Fruit fly (Drosophila melanogaster) whole organism, adult: ENCODE measurements around the gene CG10948.

Experiments used
- CG11617 ChIP-seq: fragments of 200-800 bp; sonication (Bioruptor generic); optimal IDR thresholded peaks from 2 replicates; lab custom pipeline; 2017; ENCODE audit warnings: mild to moderate bottlenecking, missing biosample characterization, missing genetic modification reagents, missing genetic modification characterization
- CG12768 ChIP-seq: fragments of 200-800 bp; sonication (Bioruptor generic); optimal IDR thresholded peaks from 2 replicates; lab custom pipeline; 2017; ENCODE audit warnings: missing biosample characterization, missing genetic modification characterization, mild to moderate bottlenecking, moderate library complexity, missing genetic modification reagents
- CG14711 ChIP-seq: fragments of 200-800 bp; sonication (Bioruptor generic); optimal IDR thresholded peaks from 2 replicates; lab custom pipeline; 2018; ENCODE audit warnings: missing biosample characterization, mild to moderate bottlenecking, missing genetic modification characterization, moderate library complexity
- CG1620 ChIP-seq: fragments of 200-800 bp; sonication (Bioruptor generic); optimal IDR thresholded peaks from 2 replicates; lab custom pipeline; 2016; ENCODE audit warnings: missing biosample characterization, missing genetic modification characterization
- CG33017 ChIP-seq: fragments of 200-800 bp; sonication (Bioruptor generic); optimal IDR thresholded peaks from 2 replicates; lab custom pipeline; 2018; ENCODE audit warnings: missing biosample characterization, mild to moderate bottlenecking, missing genetic modification characterization, moderate library complexity
- CG5204 ChIP-seq: fragments of 200-800 bp; sonication (Bioruptor generic); optimal IDR thresholded peaks from 2 replicates; lab custom pipeline; 2016; ENCODE audit warnings: missing biosample characterization, missing genetic modification characterization
- CG7045 ChIP-seq: fragments of 200-800 bp; sonication (Bioruptor generic); optimal IDR thresholded peaks from 2 replicates; lab custom pipeline; 2017; ENCODE audit warnings: missing biosample characterization, mild to moderate bottlenecking, missing genetic modification characterization
- CG7101 ChIP-seq: fragments of 200-800 bp; sonication (Bioruptor generic); optimal IDR thresholded peaks from 2 replicates; lab custom pipeline; 2018; ENCODE audit warnings: missing biosample characterization, mild to moderate bottlenecking, missing genetic modification characterization, moderate library complexity
- Clk ChIP-seq: fragments of 200-800 bp; sonication (Bioruptor generic); optimal IDR thresholded peaks from 2 replicates; lab custom pipeline; 2017; ENCODE audit warnings: missing biosample characterization, missing genetic modification characterization
- Crg-1 ChIP-seq: fragments of 200-800 bp; sonication (Bioruptor generic); optimal IDR thresholded peaks from 2 replicates; lab custom pipeline; 2016; ENCODE audit warnings: missing biosample characterization, missing genetic modification characterization
- Hr96 ChIP-seq: fragments of 200-800 bp; sonication (Bioruptor generic); optimal IDR thresholded peaks from 2 replicates; lab custom pipeline; 2016; ENCODE audit warnings: missing biosample characterization, missing genetic modification characterization
- Mnt ChIP-seq: fragments of 200-800 bp; sonication (Bioruptor generic); optimal IDR thresholded peaks from 2 replicates; lab custom pipeline; 2016; ENCODE audit warnings: missing biosample characterization, mild to moderate bottlenecking, missing genetic modification characterization
- bab1 ChIP-seq: fragments of 200-800 bp; sonication (Bioruptor generic); optimal IDR thresholded peaks from 3 replicates; lab custom pipeline; 2019; ENCODE audit warnings: missing biosample characterization, mild to moderate bottlenecking, missing genetic modification characterization, moderate library complexity
- cic ChIP-seq: fragments of 200-800 bp; sonication (Bioruptor generic); optimal IDR thresholded peaks from 2 replicates; lab custom pipeline; 2017; ENCODE audit warnings: missing biosample characterization, mild to moderate bottlenecking, missing genetic modification characterization, moderate library complexity
- cnc ChIP-seq, 2 experiments: fragments of >200 bp; optimal IDR thresholded peaks; 2 replicates each; lab custom pipeline; 2017
- kay ChIP-seq: fragments of 200-800 bp; sonication (Bioruptor generic); peaks from one replicate; lab custom pipeline; 2016; ENCODE audit warnings: missing biosample characterization, missing genetic modification characterization, borderline replicate concordance
- ovo ChIP-seq: fragments of 200-800 bp; sonication (Bioruptor generic); optimal IDR thresholded peaks from 2 replicates; lab custom pipeline; 2016; ENCODE audit warnings: missing biosample characterization, missing genetic modification characterization
- pad ChIP-seq: fragments of 200-800 bp; sonication (Bioruptor generic); optimal IDR thresholded peaks from 3 replicates; lab custom pipeline; 2017; ENCODE audit warnings: missing biosample characterization, missing genetic modification characterization, mild to moderate bottlenecking, moderate library complexity, missing genetic modification reagents
- tj ChIP-seq: fragments of 200-800 bp; sonication (Bioruptor generic); optimal IDR thresholded peaks from 3 replicates; lab custom pipeline; 2017; ENCODE audit warnings: missing biosample characterization, mild to moderate bottlenecking, missing genetic modification characterization, moderate library complexity
- toe ChIP-seq: fragments of 200-800 bp; sonication (Bioruptor generic); optimal IDR thresholded peaks from 2 replicates; lab custom pipeline; 2016; ENCODE audit warnings: missing biosample characterization, missing genetic modification characterization

The CG10948 gene

dm6 chr3L:12805660-12806289 is 44.1 kb downstream of the CG10948 start, which contains the start of gene Sap130:
Gene Sap130 (plus strand): TSS chr3L:12805902.
- TF ChIP-seq CG14711 (tag; lab: Kevin White, UChicago): no peak
- TF ChIP-seq ovo (GFP tag; lab: Kevin White, UChicago): no peak
- no peak for TF ChIP-seq CG5204
- no peak for TF ChIP-seq CG1620 (GFP tag; lab: Kevin White, UChicago)

dm6 chr3L:12804730-12805170 is 45.2 kb downstream of the CG10948 start, which contains the start of gene Atg1:
Gene Atg1 (minus strand): TSS chr3L:12805116.
- TF ChIP-seq CG7045 (no peak), cic (GFP tag; lab: Kevin White, UChicago) (peak; percentile 56), CG11617 (peak; percentile 16), kay (GFP tag; lab: Kevin White, UChicago) (no peak), ovo (GFP tag; lab: Kevin White, UChicago) (no peak), pad (GFP tag; lab: Kevin White, UChicago) (peak; percentile 74), bab1 (GFP tag; lab: Kevin White, UChicago) (peak; percentile 60), CG12768 (GFP tag; lab: Kevin White, UChicago) (peak; percentile 36), CG5204 (no peak), CG33017 (no peak), Clk (GFP tag; lab: Kevin White, UChicago) (no peak), CG14711 (tag; lab: Kevin White, UChicago) (no peak), Mnt (peak; percentile 38), Crg-1 (GFP tag; lab: Kevin White, UChicago) (no peak), cnc (optimal IDR thresholded peaks at IDR 0.05; lab: Kevin White, UChicago) (no peak), tj (peak; percentile 19), CG7101 (tag; lab: Kevin White, UChicago) (no peak)

- TF ChIP-seq Clk (GFP tag; lab: Kevin White, UChicago) (peak; percentile 11), Mnt (no peak), pad (GFP tag; lab: Kevin White, UChicago) (no peak)
Measured at dm6 chr3L:12804035-12804729, 45.7 kb downstream of the CG10948 start.

- no peak for TF ChIP-seq Mnt
- TF ChIP-seq CG11617: no peak
- no peak for TF ChIP-seq CG5204
- no peak for TF ChIP-seq bab1 (GFP tag; lab: Kevin White, UChicago)
- peak; percentile 18 for TF ChIP-seq CG14711 (tag; lab: Kevin White, UChicago)
- TF ChIP-seq cnc (optimal IDR thresholded peaks at IDR 0.05; lab: Kevin White, UChicago): no peak
- TF ChIP-seq CG1620 (GFP tag; lab: Kevin White, UChicago): no peak
- no peak for TF ChIP-seq CG7101 (tag; lab: Kevin White, UChicago)
- TF ChIP-seq CG7045: peak; percentile 21
- no peak for TF ChIP-seq Hr96
- TF ChIP-seq kay (GFP tag; lab: Kevin White, UChicago): peak; percentile 64
- no peak for TF ChIP-seq toe (GFP tag; lab: Kevin White, UChicago)
- TF ChIP-seq cic (GFP tag; lab: Kevin White, UChicago): no peak
- TF ChIP-seq Crg-1 (GFP tag; lab: Kevin White, UChicago): no peak
- no peak for TF ChIP-seq ovo (GFP tag; lab: Kevin White, UChicago)
- no peak for TF ChIP-seq CG33017
- TF ChIP-seq CG12768 (GFP tag; lab: Kevin White, UChicago): no peak
- TF ChIP-seq pad (GFP tag; lab: Kevin White, UChicago): no peak
- TF ChIP-seq Clk (GFP tag; lab: Kevin White, UChicago): no peak
- peak; percentile 8 for TF ChIP-seq tj
Measured at dm6 chr3L:12803159-12804034, 46.5 kb downstream of the CG10948 start.

dm6 chr3L:12802443-12802865 is 47.5 kb downstream of the CG10948 start:
- TF ChIP-seq CG7045: peak; percentile 23
- no peak for TF ChIP-seq Clk (GFP tag; lab: Kevin White, UChicago)
- no peak for TF ChIP-seq bab1 (GFP tag; lab: Kevin White, UChicago)
- TF ChIP-seq pad (GFP tag; lab: Kevin White, UChicago): no peak
- TF ChIP-seq ovo (GFP tag; lab: Kevin White, UChicago): no peak
- TF ChIP-seq CG5204: no peak
- no peak for TF ChIP-seq CG7101 (tag; lab: Kevin White, UChicago)
- no peak for TF ChIP-seq CG1620 (GFP tag; lab: Kevin White, UChicago)
- TF ChIP-seq cic (GFP tag; lab: Kevin White, UChicago): peak; percentile 86
- peak; percentile 52 for TF ChIP-seq CG33017
- no peak for TF ChIP-seq cnc (optimal IDR thresholded peaks at IDR 0.05; lab: Kevin White, UChicago)
- TF ChIP-seq tj: peak; percentile 46
- peak; percentile 86 for TF ChIP-seq CG12768 (GFP tag; lab: Kevin White, UChicago)
- TF ChIP-seq toe (GFP tag; lab: Kevin White, UChicago): peak; percentile 28
- peak; percentile 88 for TF ChIP-seq kay (GFP tag; lab: Kevin White, UChicago)
- peak; percentile 18 for TF ChIP-seq Crg-1 (GFP tag; lab: Kevin White, UChicago)
- TF ChIP-seq CG14711 (tag; lab: Kevin White, UChicago): peak; percentile 35
- no peak for TF ChIP-seq Mnt
- TF ChIP-seq CG11617: peak; percentile 23
- TF ChIP-seq Hr96: no peak
